Worm (Caenorhabditis elegans) whole organism, L2 larva: ENCODE results near the gene F28H6.4.

Experiments
- C34F6.9 ChIP-seq: fragments of 150-350 bp; optimal IDR thresholded peaks from 2 replicates; lab custom pipeline; 2014; ENCODE audit warnings: missing biosample characterization, missing genetic modification characterization
- F13H6.1 ChIP-seq: sonication (generic microtip); optimal IDR thresholded peaks from 2 replicates; lab custom pipeline; 2016; ENCODE audit warnings: missing genetic modification characterization, missing compliant biosample characterization
- R02D3.7 ChIP-seq: fragments of 150-350 bp; optimal IDR thresholded peaks from 2 replicates; lab custom pipeline; 2014; ENCODE audit warnings: missing biosample characterization, missing genetic modification characterization
- Y55F3AM.14 ChIP-seq: fragments of 200-800 bp; sonication (Bioruptor generic); optimal IDR thresholded peaks from 2 replicates; lab custom pipeline; 2018; ENCODE audit warnings: mild to moderate bottlenecking, missing genetic modification characterization, missing compliant biosample characterization
- ZK546.5 ChIP-seq: sonication (generic microtip); optimal IDR thresholded peaks from 2 replicates; lab custom pipeline; 2017; ENCODE audit warnings: missing biosample characterization, missing genetic modification characterization
- alr-1 ChIP-seq: fragments of 150-350 bp; optimal IDR thresholded peaks from 2 replicates; lab custom pipeline; 2014; ENCODE audit warnings: missing biosample characterization, missing genetic modification characterization
- ama-1 ChIP-seq: fragments of 150-350 bp; optimal IDR thresholded peaks from 2 replicates; lab custom pipeline; 2018; ENCODE audit warnings: inconsistent platforms
- blmp-1 ChIP-seq: sonication (generic microtip); optimal IDR thresholded peaks from 2 replicates; lab custom pipeline; 2017; ENCODE audit warnings: missing genetic modification characterization, mild to moderate bottlenecking, missing compliant biosample characterization, antibody characterized with exemption, moderate library complexity; ENCODE audit not compliant: insufficient read depth
- ceh-16 ChIP-seq: fragments of 150-350 bp; optimal IDR thresholded peaks from 2 replicates; lab custom pipeline; 2014; ENCODE audit warnings: missing biosample characterization, missing genetic modification characterization
- ceh-82 ChIP-seq: fragments of 150-350 bp; optimal IDR thresholded peaks from 2 replicates; lab custom pipeline; 2014; ENCODE audit warnings: missing biosample characterization, missing genetic modification characterization
- dmd-4 ChIP-seq: sonication (generic microtip); optimal IDR thresholded peaks from 2 replicates; lab custom pipeline; 2017; ENCODE audit warnings: missing biosample characterization, missing genetic modification characterization
- egl-27 ChIP-seq: sonication (generic microtip); optimal IDR thresholded peaks from 3 replicates; lab custom pipeline; 2017; ENCODE audit warnings: missing biosample characterization, missing genetic modification reagents, missing genetic modification characterization
- elt-3 ChIP-seq: sonication (generic microtip); optimal IDR thresholded peaks from 2 replicates; lab custom pipeline; 2017; ENCODE audit warnings: missing biosample characterization, missing genetic modification characterization
- fos-1 ChIP-seq: fragments of 150-350 bp; optimal IDR thresholded peaks from 2 replicates; lab custom pipeline; 2014; ENCODE audit warnings: missing biosample characterization, missing genetic modification characterization
- gmeb-1 ChIP-seq: fragments of 150-350 bp; optimal IDR thresholded peaks from 2 replicates; lab custom pipeline; 2014; ENCODE audit warnings: missing biosample characterization, missing genetic modification characterization
- lin-11 ChIP-seq: fragments of 150-350 bp; sonication (generic microtip); optimal IDR thresholded peaks from 2 replicates; lab custom pipeline; 2014; ENCODE audit warnings: missing biosample characterization, missing genetic modification characterization, inconsistent platforms, mixed read lengths
- lin-13 ChIP-seq: fragments of 150-350 bp; optimal IDR thresholded peaks from 2 replicates; lab custom pipeline; 2014; ENCODE audit warnings: missing biosample characterization, missing genetic modification reagents, missing genetic modification characterization
- lin-39 ChIP-seq: fragments of 150-350 bp; optimal IDR thresholded peaks from 2 replicates; lab custom pipeline; 2014; ENCODE audit warnings: missing biosample characterization, missing genetic modification reagents, missing genetic modification characterization
- lsy-2 ChIP-seq, 2 experiments: fragments of 150-350 bp in 1 of 2; sonication (generic microtip) in 1 of 2; optimal IDR thresholded peaks; 2 replicates each; lab custom pipeline; 2014 to 2017; ENCODE audit warnings: missing biosample characterization in 2 of 2, missing genetic modification characterization in 2 of 2
- mbf-1 ChIP-seq: sonication (generic microtip); optimal IDR thresholded peaks from 2 replicates; lab custom pipeline; 2017; ENCODE audit warnings: missing biosample characterization, missing genetic modification characterization
- mdl-1 ChIP-seq, 2 experiments: fragments of 150-350 bp in 1 of 2; sonication (generic microtip) in 1 of 2; optimal IDR thresholded peaks; 2 replicates each; lab custom pipeline; 2017; ENCODE audit warnings: missing biosample characterization in 2 of 2, missing genetic modification characterization in 2 of 2
- nhr-10 ChIP-seq: sonication (generic microtip); optimal IDR thresholded peaks from 2 replicates; lab custom pipeline; 2017; ENCODE audit warnings: missing biosample characterization, missing genetic modification characterization
- nhr-11 ChIP-seq: fragments of 150-350 bp; optimal IDR thresholded peaks from 2 replicates; lab custom pipeline; 2014; ENCODE audit warnings: missing biosample characterization, missing genetic modification characterization
- nhr-12 ChIP-seq: fragments of 150-350 bp; optimal IDR thresholded peaks from 2 replicates; lab custom pipeline; 2014; ENCODE audit warnings: missing biosample characterization, missing genetic modification characterization
- nhr-129 ChIP-seq: fragments of 150-350 bp; optimal IDR thresholded peaks from 2 replicates; lab custom pipeline; 2014; ENCODE audit warnings: missing biosample characterization, missing genetic modification characterization
- nhr-21 ChIP-seq: fragments of 150-350 bp; optimal IDR thresholded peaks from 2 replicates; lab custom pipeline; 2014; ENCODE audit warnings: missing biosample characterization, missing genetic modification characterization
- nhr-23 ChIP-seq: fragments of 150-350 bp; optimal IDR thresholded peaks from 2 replicates; lab custom pipeline; 2014; ENCODE audit warnings: missing biosample characterization, missing genetic modification reagents, missing genetic modification characterization
- nhr-237 ChIP-seq: fragments of 150-350 bp; optimal IDR thresholded peaks from 2 replicates; lab custom pipeline; 2014; ENCODE audit warnings: missing biosample characterization, missing genetic modification characterization
- nhr-6 ChIP-seq: fragments of 150-350 bp; optimal IDR thresholded peaks from 2 replicates; lab custom pipeline; 2014; ENCODE audit warnings: missing biosample characterization, missing genetic modification characterization
- nhr-77 ChIP-seq: fragments of 150-350 bp; optimal IDR thresholded peaks from 2 replicates; lab custom pipeline; 2014; ENCODE audit warnings: missing biosample characterization, missing genetic modification characterization
- peb-1 ChIP-seq: fragments of 150-350 bp; optimal IDR thresholded peaks from 2 replicates; lab custom pipeline; 2014; ENCODE audit warnings: missing biosample characterization, missing genetic modification characterization
- sem-4 ChIP-seq: fragments of 150-350 bp; optimal IDR thresholded peaks from 2 replicates; lab custom pipeline; 2014; ENCODE audit warnings: missing biosample characterization, missing genetic modification reagents, missing genetic modification characterization
- skn-1 ChIP-seq: sonication (generic microtip); optimal IDR thresholded peaks from 2 replicates; lab custom pipeline; 2017; ENCODE audit warnings: missing biosample characterization, missing genetic modification characterization
- sma-3 ChIP-seq: sonication (generic microtip); optimal IDR thresholded peaks from 2 replicates; lab custom pipeline; 2016; ENCODE audit warnings: missing genetic modification reagents, missing genetic modification characterization, missing compliant biosample characterization
- sma-9 ChIP-seq, 2 experiments: fragments of 150-350 bp in 1 of 2; sonication (generic microtip) in 1 of 2; optimal IDR thresholded peaks; 2 replicates each; lab custom pipeline; 2014 to 2016; ENCODE audit warnings: missing genetic modification characterization in 2 of 2, mild to moderate bottlenecking in 1 of 2, missing biosample characterization in 1 of 2, missing compliant biosample characterization in 1 of 2, missing genetic modification reagents in 1 of 2, moderate library complexity in 1 of 2
- snpc-4 ChIP-seq: fragments of 150-350 bp; optimal IDR thresholded peaks from 2 replicates; lab custom pipeline; 2014; ENCODE audit warnings: missing biosample characterization, missing genetic modification characterization
- unc-55 ChIP-seq: fragments of 150-350 bp; sonication (generic microtip); optimal IDR thresholded peaks from 3 replicates; lab custom pipeline; 2014; ENCODE audit warnings: missing biosample characterization, missing genetic modification reagents, missing genetic modification characterization
- unc-62 ChIP-seq: fragments of 150-350 bp; optimal IDR thresholded peaks from 2 replicates; lab custom pipeline; 2014; ENCODE audit warnings: missing biosample characterization, missing genetic modification reagents, missing genetic modification characterization
- zag-1 ChIP-seq: fragments of 150-350 bp; optimal IDR thresholded peaks from 2 replicates; lab custom pipeline; 2014; ENCODE audit warnings: missing biosample characterization, missing genetic modification characterization
- ztf-1 ChIP-seq: fragments of 200-800 bp; sonication (Bioruptor generic); conservative IDR thresholded peaks from 2 replicates; pipeline ENCODE4 v1.3.6; 2022; ENCODE audit warnings: missing genetic modification characterization, missing compliant biosample characterization
- ztf-11 ChIP-seq: sonication (generic microtip); optimal IDR thresholded peaks from 2 replicates; lab custom pipeline; 2017; ENCODE audit warnings: missing biosample characterization, missing genetic modification characterization
- ztf-4 ChIP-seq: fragments of 150-350 bp; optimal IDR thresholded peaks from 2 replicates; lab custom pipeline; 2014; ENCODE audit warnings: missing biosample characterization, missing genetic modification characterization

The F28H6.4 gene

DNA sequence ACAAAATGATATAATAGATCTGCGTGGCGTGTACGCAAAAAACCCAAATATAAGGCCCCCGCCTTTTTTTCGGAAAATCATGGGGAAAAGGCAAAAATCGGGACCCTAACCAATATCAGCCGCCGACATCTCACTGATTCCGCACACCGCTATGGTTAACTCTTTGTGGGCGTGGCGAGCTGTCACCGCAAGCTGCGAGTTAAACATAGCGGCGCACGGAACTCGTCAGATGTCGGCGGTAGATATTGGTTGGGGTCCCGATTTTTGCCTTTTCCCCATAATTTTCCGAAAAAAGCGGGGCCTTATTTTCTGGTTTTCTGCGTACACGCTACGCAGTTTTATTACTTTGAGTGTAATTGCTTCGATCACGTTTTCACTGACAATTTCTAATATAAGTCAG, 8.9 kb upstream of the F28H6.4 start:
- TF ChIP-seq nhr-129 (no peak), nhr-21 (tag; lab: Kevin White, UChicago) (no peak), ztf-1 (GFP tag; lab: Robert Waterston, UW) (no peak), blmp-1 (tag; lab: Kevin White, UChicago) (no peak), dmd-4 (tag; lab: Kevin White, UChicago) (no peak), Y55F3AM.14 (GFP tag; lab: Kevin White, UChicago) (no peak), ama-1 (lab: Kevin White, UChicago) (no peak), skn-1 (no peak), lsy-2 (tag; optimal IDR thresholded peaks at IDR 0.05; lab: Kevin White, UChicago) (no peak), nhr-10 (no peak), nhr-11 (tag; lab: Kevin White, UChicago) (no peak), snpc-4 (tag; lab: Kevin White, UChicago) (no peak), F13H6.1 (no peak), nhr-12 (no peak), lin-13 (GFP tag; lab: Kevin White, UChicago) (no peak), sem-4 (tag; lab: Kevin White, UChicago) (no peak), sma-9 (GFP tag; optimal IDR thresholded peaks at IDR 0.05; lab: Kevin White, UChicago) (no peak), sma-9 (tag; optimal IDR thresholded peaks at IDR 0.05; lab: Kevin White, UChicago) (no peak)

DNA sequence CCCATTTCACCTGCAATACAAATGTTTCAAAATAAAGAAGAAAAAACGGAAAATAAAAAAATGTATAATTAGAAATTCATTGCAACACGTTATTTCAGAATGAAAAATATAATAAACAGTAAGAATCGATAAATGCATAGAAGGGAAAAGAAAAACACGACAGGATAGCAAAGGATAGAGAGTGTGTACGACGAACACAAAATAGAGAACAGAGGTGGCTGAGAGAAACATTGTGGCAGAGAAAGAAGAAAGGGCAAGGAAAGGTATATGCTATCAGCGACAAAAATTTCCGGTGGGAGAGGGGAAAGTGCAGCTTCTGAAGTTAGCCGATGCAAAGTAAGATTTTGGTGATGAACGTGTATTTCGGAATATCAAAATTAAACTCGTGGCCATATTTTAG, 1.8 kb upstream of the F28H6.4 start, which contains the start of gene F28H6.6:
Gene F28H6.6 (minus strand): TSS at position 10 of the 400 bp plus-strand sequence.
- TF ChIP-seq ztf-4 (tag; lab: Kevin White, UChicago) (no peak), alr-1 (tag; lab: Kevin White, UChicago) (no peak), ztf-11 (no peak), ztf-1 (GFP tag; lab: Robert Waterston, UW) (no peak), C34F6.9 (tag; lab: Kevin White, UChicago) (no peak), sem-4 (tag; lab: Kevin White, UChicago) (no peak), nhr-129 (no peak), lin-13 (GFP tag; lab: Kevin White, UChicago) (no peak), elt-3 (no peak), fos-1 (tag; lab: Kevin White, UChicago) (no peak), skn-1 (no peak), egl-27 (no peak), nhr-237 (tag; lab: Kevin White, UChicago) (no peak), lin-11 (tag; lab: Kevin White, UChicago) (no peak), ZK546.5 (no peak)

DNA sequence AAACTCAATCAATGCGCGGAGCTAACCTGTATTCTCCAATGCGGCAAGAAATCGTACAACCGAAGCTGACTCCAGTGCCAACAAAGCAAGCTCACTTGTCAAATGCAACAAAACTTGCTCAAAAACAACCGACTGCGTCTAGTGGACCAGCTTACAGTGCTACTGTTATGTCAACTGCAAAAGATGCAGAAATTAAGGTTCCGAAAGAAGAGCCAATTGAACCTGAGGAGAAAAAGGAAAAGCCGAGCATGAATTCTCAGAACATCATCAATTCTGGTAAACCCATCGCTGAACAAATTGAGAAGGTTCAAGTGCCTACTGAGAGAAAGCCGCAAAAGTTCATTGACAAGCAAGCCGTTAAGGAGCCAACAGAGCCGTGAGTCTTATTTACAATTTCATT, 3.8 kb downstream of the F28H6.4 start:
- no peak for TF ChIP-seq zag-1 (tag; lab: Kevin White, UChicago)
- no peak for TF ChIP-seq peb-1 (tag; lab: Kevin White, UChicago)
- no peak for TF ChIP-seq nhr-77 (tag; lab: Kevin White, UChicago)
- TF ChIP-seq lin-39 (tag; lab: Kevin White, UChicago), result no peak
- no peak for TF ChIP-seq nhr-11 (tag; lab: Kevin White, UChicago)
- no peak for TF ChIP-seq fos-1 (tag; lab: Kevin White, UChicago)
- TF ChIP-seq nhr-129, result no peak
- no peak for TF ChIP-seq mbf-1
- TF ChIP-seq unc-62, result no peak
- TF ChIP-seq ztf-4 (tag; lab: Kevin White, UChicago), result no peak
- no peak for TF ChIP-seq gmeb-1
- no peak for TF ChIP-seq lsy-2 (tag; optimal IDR thresholded peaks at IDR 0.05; lab: Kevin White, UChicago)

DNA sequence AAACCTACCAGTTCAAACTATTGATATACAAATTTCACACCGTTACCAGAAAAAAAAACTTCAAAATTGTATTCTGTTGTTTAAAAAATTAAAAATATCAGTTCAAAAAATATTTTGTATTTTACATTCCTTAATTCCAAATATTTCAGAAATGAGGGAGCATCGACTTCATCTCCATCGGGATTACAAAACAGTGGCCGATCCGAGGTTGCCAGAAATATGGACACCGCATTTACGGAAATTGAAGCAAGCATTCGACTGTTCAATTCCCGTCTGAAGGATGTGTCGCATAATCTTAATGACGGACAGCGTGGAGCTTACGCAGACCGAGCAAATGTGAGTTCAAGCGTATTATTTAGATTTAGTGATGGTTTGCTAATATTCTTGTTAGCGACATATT, 5.0 kb downstream of the F28H6.4 start:
- TF ChIP-seq peb-1 (tag; lab: Kevin White, UChicago) (no peak), ZK546.5 (no peak), snpc-4 (tag; lab: Kevin White, UChicago) (no peak), nhr-129 (no peak), lin-13 (GFP tag; lab: Kevin White, UChicago) (no peak), ztf-1 (GFP tag; lab: Robert Waterston, UW) (no peak), mbf-1 (no peak), sma-9 (GFP tag; optimal IDR thresholded peaks at IDR 0.05; lab: Kevin White, UChicago) (no peak), sma-9 (tag; optimal IDR thresholded peaks at IDR 0.05; lab: Kevin White, UChicago) (no peak), nhr-23 (tag; lab: Kevin White, UChicago) (no peak), elt-3 (no peak)

DNA sequence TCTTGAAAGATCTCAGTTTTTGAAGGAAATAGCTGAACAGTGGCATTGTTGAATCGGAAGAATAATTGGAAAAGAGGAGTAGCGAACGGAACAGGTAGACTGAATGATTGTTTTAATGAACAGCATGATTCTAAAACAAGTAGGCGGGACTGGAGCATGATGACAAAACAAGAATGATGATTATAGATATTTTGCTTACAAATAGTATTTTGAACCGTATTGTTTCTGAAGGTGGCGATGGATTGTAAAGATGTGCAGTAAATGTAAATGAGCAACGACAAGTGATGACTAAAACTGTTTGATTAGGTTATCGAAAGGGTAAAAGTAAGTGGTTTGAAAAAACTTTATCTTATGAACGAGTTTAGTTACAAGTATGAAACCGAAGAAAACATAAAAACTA, 6.6 kb downstream of the F28H6.4 start, which contains the start of gene F28H6.8:
Gene F28H6.8 (minus strand): TSS at position 101 of the 400 bp plus-strand sequence.
- TF ChIP-seq skn-1 (no peak), Y55F3AM.14 (GFP tag; lab: Kevin White, UChicago) (no peak), unc-55 (GFP tag; lab: Kevin White, UChicago) (no peak), nhr-23 (tag; lab: Kevin White, UChicago) (no peak), lin-39 (tag; lab: Kevin White, UChicago) (no peak), ceh-82 (tag; lab: Kevin White, UChicago) (no peak), peb-1 (tag; lab: Kevin White, UChicago) (no peak), sma-3 (no peak), F13H6.1 (no peak), ceh-16 (tag; lab: Kevin White, UChicago) (no peak), lin-13 (GFP tag; lab: Kevin White, UChicago) (no peak), zag-1 (tag; lab: Kevin White, UChicago) (no peak), nhr-77 (tag; lab: Kevin White, UChicago) (no peak), R02D3.7 (no peak), mdl-1 (tag; optimal IDR thresholded peaks at IDR 0.05; lab: Kevin White, UChicago) (no peak), lsy-2 (tag; optimal IDR thresholded peaks at IDR 0.05; lab: Kevin White, UChicago) (no peak), fos-1 (tag; lab: Kevin White, UChicago) (no peak), nhr-21 (tag; lab: Kevin White, UChicago) (no peak), sma-9 (GFP tag; optimal IDR thresholded peaks at IDR 0.05; lab: Kevin White, UChicago) (no peak), sma-9 (tag; optimal IDR thresholded peaks at IDR 0.05; lab: Kevin White, UChicago) (no peak), nhr-6 (tag; lab: Kevin White, UChicago) (no peak)
